Worm (Caenorhabditis elegans): Measurements from ENCODE around the gene F43E2.6.

DNA sequence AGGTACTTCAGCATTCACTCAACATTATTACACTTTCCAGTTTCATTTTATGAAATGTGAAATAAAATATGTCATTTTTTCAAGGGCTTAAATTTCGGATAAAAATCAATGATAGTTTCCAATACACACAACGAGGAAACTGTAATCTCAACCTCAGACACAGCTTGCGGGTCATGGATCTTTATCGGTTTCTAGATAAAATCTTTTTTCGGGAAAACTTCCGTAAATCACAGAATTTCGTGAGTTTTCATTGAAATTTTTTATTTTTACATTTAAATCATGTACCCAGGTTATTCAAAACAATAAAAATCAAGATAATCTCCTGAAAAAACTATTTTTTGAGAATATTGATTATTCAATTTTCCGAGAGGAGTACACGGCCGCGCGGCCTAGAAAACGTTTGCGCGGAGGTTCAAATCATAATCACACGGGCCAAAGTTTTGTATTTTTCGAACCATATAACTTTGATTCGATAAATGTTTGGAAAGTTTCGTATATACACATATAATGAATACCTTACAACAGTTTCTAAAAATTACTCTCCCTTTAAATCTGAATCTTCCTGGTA is 28.7 kb upstream of the F43E2.6 start:
- no peak for TF ChIP-seq ama-1 (optimal IDR thresholded peaks at IDR 0.05)
- no peak for TF ChIP-seq tra-4 (tag; optimal IDR thresholded peaks at IDR 0.05)
- no peak for TF ChIP-seq pes-1 (GFP tag; IDR thresholded peaks at IDR 0.05)
- no peak for TF ChIP-seq flt-1 (GFP tag; IDR thresholded peaks at IDR 0.05)
- no peak for TF ChIP-seq F13C5.2 (tag; optimal IDR thresholded peaks at IDR 0.05)
- TF ChIP-seq hmbx-1 (tag; optimal IDR thresholded peaks at IDR 0.05) = no peak
- TF ChIP-seq ceh-36 (tag; optimal IDR thresholded peaks at IDR 0.05) = no peak
- TF ChIP-seq sea-1 (GFP tag; conservative IDR thresholded peaks at IDR 0.05) = no peak
- TF ChIP-seq hmg-4 (GFP tag; optimal IDR thresholded peaks at IDR 0.05) = no peak
- no peak for TF ChIP-seq hnd-1 (tag; optimal IDR thresholded peaks at IDR 0.05)
